Fruit fly (Drosophila melanogaster) whole organism, prepupa: ENCODE measurements around the gene CG12224.

ENCODE experiments used
- CG11902 ChIP-seq: fragments of 200-800 bp; sonication (Bioruptor generic); optimal IDR thresholded peaks from 3 replicates; lab custom pipeline; 2016; ENCODE audit warnings: missing biosample characterization, missing genetic modification characterization
- CG31627 ChIP-seq: fragments of 200-800 bp; sonication (Bioruptor generic); optimal IDR thresholded peaks from 3 replicates; lab custom pipeline; 2016; ENCODE audit warnings: missing biosample characterization, missing genetic modification characterization
- CG9139 ChIP-seq: fragments of 200-800 bp; sonication (Bioruptor generic); optimal IDR thresholded peaks from 3 replicates; lab custom pipeline; 2017; ENCODE audit warnings: missing biosample characterization, mild to moderate bottlenecking, missing genetic modification characterization
- Sox102F ChIP-seq: fragments of 200-800 bp; sonication (Bioruptor generic); optimal IDR thresholded peaks from 2 replicates; lab custom pipeline; 2016; ENCODE audit warnings: missing biosample characterization, mild to moderate bottlenecking, missing genetic modification characterization
- cyc ChIP-seq: fragments of 200-800 bp; sonication (Bioruptor generic); optimal IDR thresholded peaks from 3 replicates; lab custom pipeline; 2016; ENCODE audit warnings: missing biosample characterization, missing genetic modification characterization
- net ChIP-seq: fragments of 200-800 bp; sonication (Bioruptor generic); optimal IDR thresholded peaks from 3 replicates; lab custom pipeline; 2016; ENCODE audit warnings: missing biosample characterization, missing genetic modification characterization
- pdm3 ChIP-seq: fragments of 200-800 bp; sonication (Bioruptor generic); optimal IDR thresholded peaks from 3 replicates; lab custom pipeline; 2016; ENCODE audit warnings: missing biosample characterization, missing genetic modification characterization
- ss ChIP-seq, 2 experiments: fragments of 200-800 bp; sonication (Bioruptor generic); optimal IDR thresholded peaks; 2 replicates in 1 of 2; 3 replicates in 1 of 2; lab custom pipeline; 2017 to 2018; ENCODE audit warnings: mild to moderate bottlenecking in 2 of 2, missing biosample characterization in 2 of 2, missing genetic modification characterization in 2 of 2, moderate library complexity in 1 of 2

DNA sequence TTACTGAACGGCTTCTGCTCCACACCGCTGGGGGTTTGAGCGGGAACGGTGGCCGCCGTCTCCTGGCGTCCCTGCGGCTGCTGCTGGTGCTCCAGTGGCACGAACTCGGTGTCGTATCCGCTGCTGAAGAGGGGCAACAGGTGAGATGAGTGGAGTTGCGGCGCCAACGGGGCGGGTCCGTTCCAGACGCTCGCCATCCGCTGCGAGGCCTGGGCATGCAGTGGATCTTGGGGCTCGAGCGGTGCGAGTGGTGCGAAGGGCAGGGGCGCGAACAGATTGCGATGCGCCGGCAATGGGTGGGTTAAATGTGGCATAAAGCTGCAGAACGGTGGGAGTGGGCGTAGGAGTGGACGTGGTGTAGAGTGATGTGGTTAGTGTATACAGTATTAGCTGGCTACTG lies 7.3 kb upstream of the CG12224 start:
- TF ChIP-seq net (GFP tag; lab: Kevin White, UChicago) (no peak), pdm3 (no peak), cyc (GFP tag; lab: Kevin White, UChicago) (no peak), CG9139 (GFP tag; lab: Kevin White, UChicago) (no peak), ss (GFP tag; optimal IDR thresholded peaks at IDR 0.05; lab: Kevin White, UChicago) (no peak), Sox102F (GFP tag; lab: Kevin White, UChicago) (no peak), CG31627 (GFP tag; lab: Kevin White, UChicago) (no peak), CG11902 (no peak)
